Worm (Caenorhabditis elegans) whole organism, L4/young adult: ENCODE results near the gene elp-1.

Experiments used
- W03F9.2 ChIP-seq: fragments of 150-350 bp; optimal IDR thresholded peaks from 2 replicates; lab custom pipeline; 2014; ENCODE audit warnings: missing biosample characterization, missing genetic modification characterization
- dao-5 ChIP-seq: sonication (generic microtip); optimal IDR thresholded peaks from 2 replicates; lab custom pipeline; 2016; ENCODE audit warnings: missing genotype, missing genetic modification characterization, moderate library complexity, missing compliant biosample characterization
- him-1 ChIP-seq: sonication (generic microtip); optimal IDR thresholded peaks from 2 replicates; lab custom pipeline; 2016; ENCODE audit warnings: missing genotype, missing genetic modification reagents, missing genetic modification characterization, missing compliant biosample characterization

elp-1 gene

DNA sequence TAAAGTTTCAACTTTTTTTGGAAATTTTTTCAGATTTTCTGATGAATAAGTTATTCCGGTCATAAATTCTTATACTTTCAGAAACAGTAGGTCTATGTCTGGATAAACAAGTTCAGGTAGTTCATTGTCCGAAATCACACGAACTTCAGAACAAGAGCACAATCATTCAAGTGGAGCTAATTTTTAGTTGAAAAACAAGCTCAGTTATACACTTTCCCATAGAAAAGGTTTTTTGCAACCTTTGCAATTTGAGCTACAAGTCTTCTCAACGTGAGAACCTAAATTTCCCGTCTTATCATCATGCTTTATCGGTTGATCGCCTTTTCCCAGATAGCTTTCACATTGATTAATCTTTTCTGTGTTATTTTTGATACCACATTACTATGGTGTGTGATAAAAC, 38.2 kb downstream of the elp-1 start, which contains the start of gene srxa-1:
TSS of gene srxa-1 (plus strand) at position 301 of the 400 bp plus-strand sequence.
- TF ChIP-seq W03F9.2 (no peak), dao-5 (no peak), him-1 (no peak)

ce11 chrV:20728763-20729350, 41.1 kb downstream of the elp-1 start, which contains the start of gene ipla-3:
ipla-3 (minus strand) TSS chrV:20729272.
- TF ChIP-seq him-1 (no peak), W03F9.2 (peak; percentile 44), dao-5 (no peak)

DNA sequence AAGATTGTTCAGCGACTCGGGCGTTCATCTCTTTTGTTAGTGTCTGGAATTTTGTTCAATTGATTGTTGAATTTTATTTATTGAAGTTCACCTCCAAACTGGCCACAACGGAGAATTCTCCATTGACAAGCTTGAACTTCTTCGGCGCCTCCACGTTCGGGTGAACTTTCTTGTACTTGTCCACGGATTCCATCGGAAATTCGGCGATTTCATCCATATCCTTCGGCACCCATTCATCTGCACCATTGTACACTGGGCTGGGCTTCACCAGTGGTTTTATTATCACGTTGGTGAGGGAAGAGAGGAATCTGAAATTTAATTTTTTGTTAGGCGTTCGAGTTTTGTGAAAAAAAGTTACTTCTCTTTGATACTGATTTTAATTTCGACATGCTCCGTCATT, 42.5 kb downstream of the elp-1 start:
- TF ChIP-seq him-1: no peak
- TF ChIP-seq dao-5: no peak
- no peak for TF ChIP-seq W03F9.2

- TF ChIP-seq him-1 (no peak), W03F9.2 (no peak), dao-5 (no peak)
These were observed 47.5 kb downstream of the elp-1 start for ce11 chrV:20722447-20722846.

DNA sequence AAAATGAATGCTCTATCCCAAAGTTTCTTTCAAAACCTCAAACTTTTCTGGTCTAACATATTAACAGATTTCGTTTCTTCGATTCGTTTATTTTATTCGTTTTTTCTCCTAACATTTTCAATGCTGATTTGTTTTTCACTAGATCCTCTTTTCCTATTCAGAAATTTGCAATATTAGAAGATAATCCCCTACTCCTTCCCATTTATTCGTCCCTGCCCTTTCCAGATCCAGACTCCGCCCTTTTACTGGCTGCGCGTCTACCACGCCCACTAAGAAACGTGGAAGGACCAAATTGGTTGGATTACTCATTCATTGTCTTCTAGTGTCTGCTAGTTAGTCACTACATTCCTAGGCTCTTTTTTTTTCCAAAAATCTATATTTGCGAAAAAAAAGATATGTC, 48.0 kb downstream of the elp-1 start, which contains the start of gene Y44A6C.2:
TSS of gene Y44A6C.2 (plus strand) at position 301 of the 400 bp plus-strand sequence.
- no peak for TF ChIP-seq W03F9.2
- TF ChIP-seq him-1: no peak

DNA sequence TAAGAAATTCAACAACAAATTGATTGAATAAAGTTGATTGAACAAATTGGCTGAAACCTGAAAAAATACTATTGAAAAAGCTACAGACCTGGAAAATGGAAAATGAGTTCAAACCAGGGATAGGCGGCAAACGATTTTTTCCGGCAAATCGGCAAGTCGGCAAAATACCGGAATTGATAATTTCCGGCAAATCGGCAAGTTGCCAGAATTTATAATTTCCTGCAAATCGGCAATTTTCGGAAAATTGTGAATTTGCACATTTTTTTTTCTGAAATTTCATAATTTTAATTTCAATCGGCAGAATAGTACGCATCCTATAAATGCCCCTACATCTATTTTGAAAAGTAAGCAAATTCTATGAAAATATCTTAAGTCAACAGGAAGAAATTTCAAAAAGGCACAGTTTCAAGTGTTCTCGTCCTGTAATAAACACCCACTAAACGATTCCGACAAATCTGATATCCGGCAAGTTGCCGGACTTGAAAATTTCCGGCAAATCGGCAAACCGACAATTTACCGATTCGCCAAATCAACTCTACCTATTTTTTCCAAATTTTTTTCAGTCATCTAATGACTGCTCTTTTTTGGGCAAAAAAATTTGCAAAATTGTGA, 53.0 kb downstream of the elp-1 start:
- TF ChIP-seq W03F9.2: no peak
- no peak for TF ChIP-seq dao-5
- TF ChIP-seq him-1: no peak

DNA sequence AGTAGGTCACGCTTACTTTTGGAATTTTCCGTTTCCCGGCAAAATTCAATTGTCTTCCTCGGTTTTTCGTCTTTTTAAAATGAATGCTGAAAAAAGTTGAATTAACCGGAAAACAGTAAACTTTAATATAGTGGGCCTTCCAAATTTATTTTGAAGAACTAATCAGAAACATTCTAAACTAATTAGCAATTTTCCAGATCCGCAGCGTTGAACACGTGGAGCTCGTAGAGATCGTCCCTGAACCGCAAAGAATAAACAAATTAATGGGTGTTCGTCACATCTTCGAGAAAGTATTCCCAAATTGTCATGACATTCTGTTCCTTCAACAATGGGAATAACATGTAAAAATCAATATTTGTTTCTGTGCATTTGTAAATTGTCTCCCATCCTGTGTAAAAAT, 53.7 kb downstream of the elp-1 start:
- no peak for TF ChIP-seq dao-5
- no peak for TF ChIP-seq him-1
- TF ChIP-seq W03F9.2: no peak
